Fruit fly (Drosophila melanogaster) whole organism, pupa: ENCODE data around the gene pns.

Experiments used
- CG10348 ChIP-seq: fragments of 200-800 bp; sonication (Bioruptor generic); IDR thresholded peaks from 2 replicates; pipeline ENCODE4 v1.3.6; 2022; ENCODE audit warnings: missing biosample characterization, missing genetic modification characterization
- CG12605 ChIP-seq: fragments of 200-800 bp; sonication (Bioruptor generic); IDR thresholded peaks from 2 replicates; pipeline ENCODE4 v1.3.6; 2022; ENCODE audit warnings: missing biosample characterization, missing genetic modification characterization
- CG13204 ChIP-seq: fragments of 200-800 bp; sonication (Bioruptor generic); optimal IDR thresholded peaks from 2 replicates; lab custom pipeline; 2018; ENCODE audit warnings: missing biosample characterization, mild to moderate bottlenecking, missing genetic modification characterization, moderate library complexity
- CG14655 ChIP-seq: fragments of 200-800 bp; sonication (Bioruptor generic); optimal IDR thresholded peaks from 3 replicates; lab custom pipeline; 2017; ENCODE audit warnings: mild to moderate bottlenecking, missing biosample characterization, missing genetic modification reagents, missing genetic modification characterization
- CG15710 ChIP-seq: fragments of 200-800 bp; sonication (Bioruptor generic); optimal IDR thresholded peaks from 2 replicates; lab custom pipeline; 2018; ENCODE audit warnings: missing biosample characterization, mild to moderate bottlenecking, missing genetic modification characterization, moderate library complexity
- CG17806 ChIP-seq: fragments of 200-800 bp; sonication (Bioruptor generic); optimal IDR thresholded peaks from 2 replicates; lab custom pipeline; 2018; ENCODE audit warnings: missing biosample characterization, mild to moderate bottlenecking, missing genetic modification characterization, moderate library complexity
- CG32121 ChIP-seq: fragments of 200-800 bp; sonication (Bioruptor generic); IDR thresholded peaks from 2 replicates; pipeline ENCODE4 v1.3.6; 2022; ENCODE audit warnings: missing biosample characterization, missing genetic modification characterization
- CG34367 ChIP-seq: fragments of 200-800 bp; sonication (Bioruptor generic); optimal IDR thresholded peaks from 2 replicates; lab custom pipeline; 2018; ENCODE audit warnings: missing biosample characterization, mild to moderate bottlenecking, missing genetic modification characterization
- CG4496 ChIP-seq: fragments of 200-800 bp; sonication (Bioruptor generic); IDR thresholded peaks from 3 replicates; pipeline ENCODE4 v1.3.6; 2022; ENCODE audit warnings: missing biosample characterization, missing genetic modification characterization
- CG8159 ChIP-seq: fragments of 200-800 bp; sonication (Bioruptor generic); optimal IDR thresholded peaks from 3 replicates; lab custom pipeline; 2018; ENCODE audit warnings: missing biosample characterization, mild to moderate bottlenecking, missing genetic modification characterization, moderate library complexity
- CG8301 ChIP-seq: fragments of 200-800 bp; sonication (Bioruptor generic); optimal IDR thresholded peaks from 2 replicates; lab custom pipeline; 2018; ENCODE audit warnings: missing biosample characterization, mild to moderate bottlenecking, missing genetic modification characterization
- CG9948 ChIP-seq: fragments of 200-800 bp; sonication (Bioruptor generic); optimal IDR thresholded peaks from 2 replicates; lab custom pipeline; 2018; ENCODE audit warnings: missing biosample characterization, mild to moderate bottlenecking, missing genetic modification characterization, moderate library complexity
- D1 ChIP-seq: fragments of 200-800 bp; sonication (Bioruptor generic); optimal IDR thresholded peaks from 2 replicates; lab custom pipeline; 2018; ENCODE audit warnings: missing biosample characterization, mild to moderate bottlenecking, missing genetic modification characterization, moderate library complexity
- EcR ChIP-seq: fragments of 200-800 bp; sonication (Bioruptor generic); optimal IDR thresholded peaks from 3 replicates; lab custom pipeline; 2019; ENCODE audit warnings: missing biosample characterization, missing genetic modification characterization, mild to moderate bottlenecking, moderate library complexity, missing genetic modification reagents
- Ets98B ChIP-seq: fragments of 200-800 bp; sonication (Bioruptor generic); IDR thresholded peaks from 2 replicates; pipeline ENCODE4 v1.3.6; 2022; ENCODE audit warnings: missing biosample characterization, missing genetic modification characterization
- Pif1A ChIP-seq: fragments of 200-800 bp; sonication (Bioruptor generic); optimal IDR thresholded peaks from 3 replicates; lab custom pipeline; 2016; ENCODE audit warnings: missing biosample characterization, missing genetic modification characterization
- Pif1B ChIP-seq: fragments of 200-800 bp; sonication (Bioruptor generic); optimal IDR thresholded peaks from 3 replicates; lab custom pipeline; 2016; ENCODE audit warnings: missing biosample characterization, missing genetic modification characterization
- Snoo ChIP-seq: fragments of 200-800 bp; sonication (Bioruptor generic); optimal IDR thresholded peaks from 3 replicates; lab custom pipeline; 2017; ENCODE audit warnings: missing biosample characterization, mild to moderate bottlenecking, missing genetic modification characterization, inconsistent platforms
- fd96Ca ChIP-seq: fragments of 200-800 bp; sonication (Bioruptor generic); IDR thresholded peaks from 3 replicates; pipeline ENCODE4 v1.3.6; 2022; ENCODE audit warnings: missing biosample characterization, missing genetic modification characterization
- gl ChIP-seq: fragments of 200-800 bp; sonication (Bioruptor generic); optimal IDR thresholded peaks from 2 replicates; lab custom pipeline; 2018; ENCODE audit warnings: missing biosample characterization, mild to moderate bottlenecking, missing genetic modification characterization
- rn ChIP-seq: fragments of 200-800 bp; sonication (Bioruptor generic); IDR thresholded peaks from 2 replicates; pipeline ENCODE4 v1.3.6; 2022; ENCODE audit warnings: missing biosample characterization, missing genetic modification characterization

Gene pns

DNA sequence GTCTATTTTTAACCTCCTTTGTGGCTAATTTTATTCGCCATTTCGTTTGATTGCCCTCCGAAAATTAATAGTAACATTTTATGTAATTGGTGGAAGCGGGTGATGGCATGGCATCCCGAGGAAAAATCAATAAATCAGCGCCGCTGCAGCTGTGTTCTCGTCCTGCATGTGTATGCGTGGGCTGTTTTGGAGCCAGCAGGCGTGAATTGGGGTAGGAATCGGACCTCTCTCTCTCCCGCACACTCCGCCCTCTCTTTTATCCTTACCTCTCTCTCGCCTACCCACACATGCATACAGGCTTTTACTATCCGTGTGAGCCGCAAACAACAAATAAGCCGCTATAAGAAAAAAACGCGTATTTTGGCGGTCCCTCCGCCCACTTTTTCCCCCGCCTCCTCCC is 40.4 kb downstream of the pns start:
- no peak for TF ChIP-seq D1 (tag; lab: Kevin White, UChicago)
- TF ChIP-seq CG34367, result no peak
- no peak for TF ChIP-seq rn
- TF ChIP-seq fd96Ca (GFP tag; lab: Robert Waterston, UW), result no peak
- no peak for TF ChIP-seq CG4496
- no peak for TF ChIP-seq CG8301
- TF ChIP-seq Ets98B, result 0 out of 2 replicates have a peak, but pooled peaks have one; percentile 10
- no peak for TF ChIP-seq CG17806

- TF ChIP-seq Ets98B, result 0 out of 2 replicates have a peak, but pooled peaks have one; percentile 11
- no peak for TF ChIP-seq CG15710 (tag; lab: Kevin White, UChicago)
- TF ChIP-seq CG10348, result no peak
- no peak for TF ChIP-seq CG17806
- no peak for TF ChIP-seq EcR
- TF ChIP-seq CG4496, result peak; percentile 30; the same call in 1 of the 3 replicates
- TF ChIP-seq Pif1A (GFP tag; lab: Kevin White, UChicago), result no peak
- TF ChIP-seq Pif1B (GFP tag; lab: Kevin White, UChicago), result no peak
- TF ChIP-seq CG8301, result peak; percentile 16
- peak; percentile 15 for TF ChIP-seq CG8159 (tag; lab: Kevin White, UChicago)
Observed at dm6 chr3L:1578391-1578948, 41.5 kb downstream of the pns start.

DNA sequence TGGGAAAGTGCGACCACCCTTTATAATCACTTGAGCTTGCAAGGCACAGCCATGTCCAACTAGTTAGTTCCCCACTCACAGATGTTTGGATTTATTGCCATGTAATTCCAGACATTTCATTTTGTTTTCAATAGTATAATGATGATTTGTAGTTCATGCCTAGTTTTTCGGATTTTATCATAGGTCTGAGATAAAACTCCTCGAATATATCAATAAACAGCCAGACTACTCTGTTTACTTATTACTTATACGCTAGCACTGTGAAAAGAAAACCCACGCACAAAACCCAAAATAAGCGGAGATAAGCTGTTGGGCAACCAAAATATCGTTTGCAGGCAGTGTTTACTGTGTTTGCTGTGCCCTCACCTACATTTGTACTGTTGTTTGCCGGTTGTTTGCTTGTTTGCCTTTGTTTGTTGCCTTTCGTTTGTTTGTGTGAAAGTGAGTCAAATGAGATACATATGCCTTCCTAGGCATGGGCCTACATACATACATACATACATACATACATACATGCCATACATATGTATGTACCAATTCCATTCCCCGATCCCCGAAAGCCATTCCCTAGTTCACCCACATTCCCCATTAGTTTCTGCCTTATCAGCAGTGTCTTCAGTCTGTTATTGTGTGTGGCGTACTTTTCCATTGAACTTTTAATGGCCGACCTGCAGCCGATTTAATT is 42.4 kb downstream of the pns start:
- TF ChIP-seq CG8159 (tag; lab: Kevin White, UChicago) (peak; percentile 36), gl (tag; lab: Kevin White, UChicago) (no peak), CG10348 (no peak), CG32121 (GFP tag; lab: Robert Waterston, UW) (peak; percentile 38), CG12605 (GFP tag; lab: Robert Waterston, UW) (no peak), Snoo (tag; lab: Kevin White, UChicago) (no peak), Pif1B (GFP tag; lab: Kevin White, UChicago) (no peak), Ets98B (peak; percentile 41), CG8301 (peak; percentile 36), CG14655 (peak; percentile 51), CG34367 (peak; percentile 7), CG15710 (tag; lab: Kevin White, UChicago) (peak; percentile 38), Pif1A (GFP tag; lab: Kevin White, UChicago) (no peak), CG9948 (tag; lab: Kevin White, UChicago) (peak; percentile 33), CG13204 (GFP tag; lab: Kevin White, UChicago) (no peak), rn (no peak), fd96Ca (GFP tag; lab: Robert Waterston, UW) (no peak), CG17806 (peak; percentile 36), D1 (tag; lab: Kevin White, UChicago) (no peak), CG4496 (no peak), EcR (peak; percentile 69)

DNA sequence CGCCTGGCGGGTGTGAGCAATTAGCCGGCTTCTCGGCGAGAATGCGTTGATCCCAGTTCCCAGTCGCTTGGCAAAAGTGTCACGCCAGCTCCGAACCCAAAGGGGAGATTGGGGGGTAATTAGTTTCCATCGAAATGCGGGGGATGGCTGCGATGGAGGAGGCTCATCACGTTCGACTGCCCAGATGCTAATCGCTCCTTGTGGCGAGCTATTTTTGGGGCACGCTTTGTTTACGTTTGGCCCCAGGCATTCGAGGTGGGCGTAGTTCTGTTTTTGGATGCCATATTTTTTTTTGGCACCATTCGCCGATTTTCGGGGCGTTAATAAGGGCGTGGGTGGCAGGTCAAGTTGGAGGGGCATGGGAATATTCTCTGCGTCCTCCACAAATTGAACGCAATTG is 43.3 kb downstream of the pns start:
- TF ChIP-seq CG8159 (tag; lab: Kevin White, UChicago), result no peak
- TF ChIP-seq CG4496, result no peak
- TF ChIP-seq Snoo (tag; lab: Kevin White, UChicago), result no peak
- no peak for TF ChIP-seq Pif1A (GFP tag; lab: Kevin White, UChicago)
- 0 out of 2 replicates have a peak, but pooled peaks have one; percentile 13 for TF ChIP-seq CG32121 (GFP tag; lab: Robert Waterston, UW)
- no peak for TF ChIP-seq rn
- TF ChIP-seq CG34367, result no peak

DNA sequence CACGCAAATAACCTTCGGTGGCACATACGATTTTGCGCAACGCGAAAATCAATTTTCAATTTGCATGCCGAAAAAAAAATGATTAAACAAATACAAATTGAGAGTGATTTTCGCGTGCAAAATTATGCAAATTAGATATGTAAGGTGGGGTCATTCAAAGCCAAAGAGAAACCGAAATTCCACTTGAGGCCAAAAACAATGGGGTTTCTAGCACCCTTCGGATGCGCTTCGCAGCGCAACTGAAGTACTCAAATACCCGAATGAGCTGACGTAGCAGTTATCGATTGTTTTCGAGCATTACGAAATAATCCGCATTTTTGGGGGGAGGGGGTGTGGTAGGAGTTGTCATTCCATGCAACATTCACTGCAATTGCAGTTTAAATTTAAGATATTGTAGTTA is 43.9 kb downstream of the pns start:
- TF ChIP-seq CG14655 (no peak), CG9948 (tag; lab: Kevin White, UChicago) (no peak), D1 (tag; lab: Kevin White, UChicago) (no peak), EcR (no peak), Snoo (tag; lab: Kevin White, UChicago) (no peak), Pif1A (GFP tag; lab: Kevin White, UChicago) (no peak), Pif1B (GFP tag; lab: Kevin White, UChicago) (no peak), CG32121 (GFP tag; lab: Robert Waterston, UW) (no peak), Ets98B (no peak), CG34367 (no peak), gl (tag; lab: Kevin White, UChicago) (no peak), CG4496 (no peak), rn (no peak), CG10348 (no peak), CG13204 (GFP tag; lab: Kevin White, UChicago) (no peak), CG15710 (tag; lab: Kevin White, UChicago) (no peak), CG8159 (tag; lab: Kevin White, UChicago) (no peak), CG8301 (no peak)

DNA sequence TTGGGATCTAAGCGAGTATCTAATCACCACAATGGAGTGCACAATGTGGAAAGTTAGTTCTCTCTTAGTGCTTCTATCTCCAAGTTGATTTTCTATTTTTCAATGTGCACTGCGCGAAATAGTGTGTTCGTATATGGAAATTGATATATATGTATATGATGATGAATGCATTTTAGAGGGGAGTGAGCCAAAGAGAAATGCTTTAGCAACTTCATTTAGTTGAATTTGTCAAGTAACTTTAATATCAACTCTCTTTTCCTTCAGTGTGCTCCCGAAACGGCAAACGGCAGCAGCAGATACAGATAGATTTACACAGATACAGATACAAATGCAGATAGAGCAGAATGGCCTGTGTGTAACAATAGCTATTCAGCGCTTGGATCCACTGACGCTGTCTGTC is 47.1 kb downstream of the pns start:
- TF ChIP-seq gl (tag; lab: Kevin White, UChicago), result no peak
- TF ChIP-seq CG34367, result no peak
- TF ChIP-seq D1 (tag; lab: Kevin White, UChicago), result no peak
- TF ChIP-seq rn, result peak; percentile 49; the same call in 1 of the 2 replicates
- peak; percentile 85 for TF ChIP-seq CG12605 (GFP tag; lab: Robert Waterston, UW)
- TF ChIP-seq Pif1B (GFP tag; lab: Kevin White, UChicago), result peak; percentile 53
- peak; percentile 84 for TF ChIP-seq Pif1A (GFP tag; lab: Kevin White, UChicago)
- TF ChIP-seq CG14655, result peak; percentile 54
- TF ChIP-seq CG8159 (tag; lab: Kevin White, UChicago), result no peak
- TF ChIP-seq CG9948 (tag; lab: Kevin White, UChicago), result peak; percentile 28
- TF ChIP-seq fd96Ca (GFP tag; lab: Robert Waterston, UW), result peak; percentile 90
- peak; percentile 92 for TF ChIP-seq Ets98B
- TF ChIP-seq CG8301, result peak; percentile 83
- TF ChIP-seq CG15710 (tag; lab: Kevin White, UChicago), result no peak
- TF ChIP-seq Snoo (tag; lab: Kevin White, UChicago), result no peak
- TF ChIP-seq CG32121 (GFP tag; lab: Robert Waterston, UW), result peak; percentile 71; the same call in 1 of the 2 replicates
- TF ChIP-seq CG13204 (GFP tag; lab: Kevin White, UChicago), result no peak
- no peak for TF ChIP-seq CG17806
- peak; percentile 39; the same call in 1 of the 2 replicates for TF ChIP-seq CG10348
- TF ChIP-seq CG4496, result peak; percentile 89
- no peak for TF ChIP-seq EcR
- TF ChIP-seq, all 21 proteins: peak for 12
